Fruit fly (Drosophila melanogaster) whole organism: Measurements from ENCODE around the gene unc.

ENCODE experiments used
- CG8478 ChIP-seq: fragments of >200 bp; optimal IDR thresholded peaks from 2 replicates; lab custom pipeline; 2018; ENCODE audit warnings: inconsistent platforms
- Dll ChIP-seq: fragments of >200 bp; optimal IDR thresholded peaks from 2 replicates; lab custom pipeline; 2017
- EcR ChIP-seq, 2 experiments: fragments of >200 bp; optimal IDR thresholded peaks; 2 replicates each; lab custom pipeline; 2017; ENCODE audit warnings: missing biosample characterization in 2 of 2, missing genetic modification characterization in 2 of 2, missing genetic modification reagents in 2 of 2
- pan ChIP-seq: fragments of >200 bp; optimal IDR thresholded peaks from 2 replicates; lab custom pipeline; 2017
- psq ChIP-seq: fragments of >200 bp; optimal IDR thresholded peaks from 2 replicates; lab custom pipeline; 2017
- usp ChIP-seq: fragments of >200 bp; optimal IDR thresholded peaks from 2 replicates; lab custom pipeline; 2017; ENCODE audit warnings: missing biosample characterization, missing genetic modification characterization, mixed read lengths

DNA sequence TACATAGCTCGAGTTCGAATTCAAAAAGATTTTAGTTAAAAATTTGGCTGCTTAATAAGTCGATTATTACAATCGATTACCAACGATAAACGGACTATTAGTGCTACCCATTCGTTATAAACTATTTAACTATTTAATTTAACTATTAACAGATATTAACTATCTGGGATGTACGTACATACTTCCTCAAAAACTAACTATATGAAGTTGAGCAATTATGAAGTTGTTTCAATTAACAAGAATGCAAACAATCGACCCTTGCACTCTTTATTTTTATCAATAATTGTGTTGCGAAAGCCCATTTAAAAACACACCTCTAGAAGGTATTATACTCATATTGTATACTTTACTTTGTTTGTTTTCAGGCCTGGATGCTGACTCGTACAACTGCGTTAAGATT lies 10.4 kb downstream of the unc start, which contains the start of gene CG1503:
- TF ChIP-seq EcR (GFP tag; optimal IDR thresholded peaks at IDR 0.05; lab: Kevin White, UChicago) = no peak
- no peak for TF ChIP-seq CG8478
- no peak for TF ChIP-seq pan (lab: Kevin White, UChicago)
- no peak for TF ChIP-seq usp (GFP tag; lab: Kevin White, UChicago)
- no peak for TF ChIP-seq psq (lab: Kevin White, UChicago)
- TF ChIP-seq Dll (lab: Kevin White, UChicago) = no peak
